Comparison of ENCODE assay signal across 3 fruit fly cellular contexts in genomic region chr2L:8919638-8920037, dm6.
A peak's percentile ranks its signal among the peaks of the same experiment; 100 is the strongest.
TF ChIP-seq lines count a peak whose summit lies in the region.

No protein-coding gene starts in this region.

- TF ChIP-seq CTCF in whole organism, embryonic (GFP tag; optimal IDR thresholded peaks at IDR 0.05; lab: Kevin White, UChicago) = no peak

TF ChIP-seq in whole organism, embryonic, 481 proteins besides CTCF, POLR2A, EP300 and RAD21:
- TF ChIP-seq CG7372 (GFP tag; IDR thresholded peaks at IDR 0.05; lab: Robert Waterston, UW) = no peak
- peak; percentile 21 for TF ChIP-seq sens (GFP tag; lab: Kevin White, UChicago)
- peak; percentile 44; the same call in 1 of the 2 replicates for TF ChIP-seq Drgx (GFP tag; IDR thresholded peaks at IDR 0.05; lab: Robert Waterston, UW)
- peak; percentile 7 for TF ChIP-seq nom (GFP tag; optimal IDR thresholded peaks at IDR 0.05; lab: Kevin White, UChicago)
- peak in 1 of 2 experiments; percentile 29 for TF ChIP-seq bsh (GFP tag; optimal IDR thresholded peaks at IDR 0.05; lab: Kevin White, UChicago)
- no peak for TF ChIP-seq vfl (GFP tag; optimal IDR thresholded peaks at IDR 0.05; lab: Kevin White, UChicago)
- TF ChIP-seq zen (tag; optimal IDR thresholded peaks at IDR 0.05; lab: Kevin White, UChicago) = no peak

TF ChIP-seq in whole organism, prepupa, 60 proteins besides CTCF, POLR2A, EP300 and RAD21 (continues in another document):
- TF ChIP-seq CG15336 (GFP tag; IDR thresholded peaks at IDR 0.05; lab: Robert Waterston, UW) (peak; percentile 62), Lpt (GFP tag; optimal IDR thresholded peaks at IDR 0.05; lab: Kevin White, UChicago) (peak; percentile 49), CG11762 (GFP tag; optimal IDR thresholded peaks at IDR 0.05; lab: Kevin White, UChicago; ENCODE audit: insufficient read depth) (peak; percentile 25), CG6163 (GFP tag; IDR thresholded peaks at IDR 0.05; lab: Robert Waterston, UW) (peak; percentile 45; the same call in 2 of the 3 replicates), CG8319 (GFP tag; optimal IDR thresholded peaks at IDR 0.05; lab: Kevin White, UChicago) (no peak), CG32006 (GFP tag; optimal IDR thresholded peaks at IDR 0.05; lab: Kevin White, UChicago) (peak; percentile 76), Met (GFP tag; optimal IDR thresholded peaks at IDR 0.05; lab: Kevin White, UChicago) (no peak), salr (GFP tag; optimal IDR thresholded peaks at IDR 0.05; lab: Kevin White, UChicago) (peak; percentile 26 to 29), CG4318 (GFP tag; optimal IDR thresholded peaks at IDR 0.05; lab: Kevin White, UChicago) (peak; percentile 62), pdm3 (GFP tag; optimal IDR thresholded peaks at IDR 0.05; lab: Kevin White, UChicago) (peak; percentile 67), CG3032 (tag; optimal IDR thresholded peaks at IDR 0.05; lab: Kevin White, UChicago) (peak; percentile 72), fd85E (GFP tag; optimal IDR thresholded peaks at IDR 0.05; lab: Kevin White, UChicago) (no peak), OdsH (GFP tag; optimal IDR thresholded peaks at IDR 0.05; lab: Kevin White, UChicago) (peak; percentile 53), spab (GFP tag; optimal IDR thresholded peaks at IDR 0.05; lab: Kevin White, UChicago) (peak; percentile 62), CG8119 (GFP tag; IDR thresholded peaks at IDR 0.05; lab: Robert Waterston, UW) (peak; percentile 65), CG16779 (tag; optimal IDR thresholded peaks at IDR 0.05; lab: Kevin White, UChicago) (no peak), CG34406 (GFP tag; optimal IDR thresholded peaks at IDR 0.05; lab: Kevin White, UChicago) (peak; percentile 14), cyc (GFP tag; optimal IDR thresholded peaks at IDR 0.05; lab: Kevin White, UChicago) (no peak), CG6792 (GFP tag; optimal IDR thresholded peaks at IDR 0.05; lab: Kevin White, UChicago) (peak; percentile 14), Eip93F (GFP tag; optimal IDR thresholded peaks at IDR 0.05; lab: Kevin White, UChicago) (no peak), CG31627 (GFP tag; optimal IDR thresholded peaks at IDR 0.05; lab: Kevin White, UChicago) (no peak), CG11902 (GFP tag; optimal IDR thresholded peaks at IDR 0.05; lab: Kevin White, UChicago) (no peak), CG6808 (GFP tag; optimal IDR thresholded peaks at IDR 0.05; lab: Kevin White, UChicago) (peak; percentile 70), topi (GFP tag; optimal IDR thresholded peaks at IDR 0.05; lab: Kevin White, UChicago) (no peak), CG10669 (GFP tag; optimal IDR thresholded peaks at IDR 0.05; lab: Kevin White, UChicago) (peak; percentile 74), CG10631 (GFP tag; optimal IDR thresholded peaks at IDR 0.05; lab: Kevin White, UChicago) (peak; percentile 57), CG11294 (GFP tag; IDR thresholded peaks at IDR 0.05; lab: Robert Waterston, UW) (0 out of 2 replicates have a peak, but pooled peaks have one; percentile 28), net (GFP tag; optimal IDR thresholded peaks at IDR 0.05; lab: Kevin White, UChicago) (no peak), esn (GFP tag; optimal IDR thresholded peaks at IDR 0.05; lab: Kevin White, UChicago) (no peak), CG6276 (GFP tag; optimal IDR thresholded peaks at IDR 0.05; lab: Kevin White, UChicago) (peak; percentile 51), CG6854 (GFP tag; optimal IDR thresholded peaks at IDR 0.05; lab: Kevin White, UChicago) (no peak), CG9139 (GFP tag; optimal IDR thresholded peaks at IDR 0.05; lab: Kevin White, UChicago) (no peak), Blimp-1 (GFP tag; optimal IDR thresholded peaks at IDR 0.05; lab: Kevin White, UChicago) (no peak), Ets96B (tag; optimal IDR thresholded peaks at IDR 0.05; lab: Kevin White, UChicago) (peak; percentile 42), eg (GFP tag; IDR thresholded peaks at IDR 0.05; lab: Robert Waterston, UW) (0 out of 3 replicates have a peak, but pooled peaks have one; percentile 26), Sox15 (GFP tag; optimal IDR thresholded peaks at IDR 0.05; lab: Kevin White, UChicago) (no peak), svp (GFP tag; lab: Kevin White, UChicago) (no peak), ss (GFP tag; optimal IDR thresholded peaks at IDR 0.05; lab: Kevin White, UChicago) (peak in 1 of 2 experiments; percentile 38), Hr39 (GFP tag; optimal IDR thresholded peaks at IDR 0.05; lab: Kevin White, UChicago) (peak; percentile 17), Hr4 (GFP tag; optimal IDR thresholded peaks at IDR 0.05; lab: Kevin White, UChicago) (peak; percentile 50), vri (GFP tag; optimal IDR thresholded peaks at IDR 0.05; lab: Kevin White, UChicago) (no peak), Hr38 (GFP tag; optimal IDR thresholded peaks at IDR 0.05; lab: Kevin White, UChicago) (no peak), fkh (GFP tag; optimal IDR thresholded peaks at IDR 0.05; lab: Kevin White, UChicago) (no peak)

TF ChIP-seq in whole organism, pupa, 21 proteins besides CTCF, POLR2A, EP300 and RAD21:
- peak; percentile 55 for TF ChIP-seq D1 (tag; optimal IDR thresholded peaks at IDR 0.05; lab: Kevin White, UChicago)
- TF ChIP-seq CG8159 (tag; optimal IDR thresholded peaks at IDR 0.05; lab: Kevin White, UChicago) = peak; percentile 82
- peak; percentile 69 for TF ChIP-seq CG34367 (tag; optimal IDR thresholded peaks at IDR 0.05; lab: Kevin White, UChicago)
- peak; percentile 81 for TF ChIP-seq CG14655 (GFP tag; optimal IDR thresholded peaks at IDR 0.05; lab: Kevin White, UChicago)
- TF ChIP-seq Pif1B (GFP tag; optimal IDR thresholded peaks at IDR 0.05; lab: Kevin White, UChicago) = peak; percentile 61
- TF ChIP-seq CG8301 (tag; optimal IDR thresholded peaks at IDR 0.05; lab: Kevin White, UChicago) = peak; percentile 82
- peak; percentile 74 for TF ChIP-seq CG17806 (tag; optimal IDR thresholded peaks at IDR 0.05; lab: Kevin White, UChicago)
- TF ChIP-seq Ets98B (GFP tag; IDR thresholded peaks at IDR 0.05; lab: Robert Waterston, UW) = peak; percentile 25; the same call in 1 of the 2 replicates
- no peak for TF ChIP-seq CG4496 (GFP tag; IDR thresholded peaks at IDR 0.05; lab: Robert Waterston, UW)
- no peak for TF ChIP-seq EcR (GFP tag; optimal IDR thresholded peaks at IDR 0.05; lab: Kevin White, UChicago)
- no peak for TF ChIP-seq fd96Ca (GFP tag; IDR thresholded peaks at IDR 0.05; lab: Robert Waterston, UW)
- TF ChIP-seq rn (GFP tag; IDR thresholded peaks at IDR 0.05; lab: Robert Waterston, UW) = no peak
- TF ChIP-seq CG32121 (GFP tag; IDR thresholded peaks at IDR 0.05; lab: Robert Waterston, UW) = peak; percentile 21; the same call in 1 of the 2 replicates
- no peak for TF ChIP-seq CG12605 (GFP tag; IDR thresholded peaks at IDR 0.05; lab: Robert Waterston, UW)
- no peak for TF ChIP-seq CG10348 (GFP tag; IDR thresholded peaks at IDR 0.05; lab: Robert Waterston, UW)
- TF ChIP-seq gl (tag; optimal IDR thresholded peaks at IDR 0.05; lab: Kevin White, UChicago) = peak; percentile 24
- no peak for TF ChIP-seq CG13204 (GFP tag; optimal IDR thresholded peaks at IDR 0.05; lab: Kevin White, UChicago)
- peak; percentile 69 for TF ChIP-seq CG15710 (tag; optimal IDR thresholded peaks at IDR 0.05; lab: Kevin White, UChicago)
- peak; percentile 71 for TF ChIP-seq CG9948 (tag; optimal IDR thresholded peaks at IDR 0.05; lab: Kevin White, UChicago)
- TF ChIP-seq Pif1A (GFP tag; optimal IDR thresholded peaks at IDR 0.05; lab: Kevin White, UChicago) = peak; percentile 18
- TF ChIP-seq Snoo (tag; optimal IDR thresholded peaks at IDR 0.05; lab: Kevin White, UChicago) = no peak

Comparison
In these comparisons a context has a peak if more than half of its experiments do, and no peak if none do; other contexts are left out.
1. Of the 7 proteins assayed by ChIP-seq in both whole organism, embryonic and whole organism, prepupa: peak only in whole organism, embryonic: none; only in whole organism, prepupa: Gug, Hr39 and Lpt; in both: none; in neither: 4.